Worm (Caenorhabditis elegans) whole organism, late embryonic: ENCODE data around the gene R02E12.5.
A peak's percentile ranks its signal among the peaks of the same experiment; 100 is the strongest.

Experiments
- C08G9.2 ChIP-seq: sonication (generic microtip); optimal IDR thresholded peaks from 2 replicates; lab custom pipeline; 2016; ENCODE audit warnings: mild to moderate bottlenecking, missing genetic modification characterization, moderate library complexity, missing compliant biosample characterization
- C38D4.7 ChIP-seq: fragments of 200-800 bp; sonication (Bioruptor generic); optimal IDR thresholded peaks from 2 replicates; lab custom pipeline; 2018; ENCODE audit warnings: mild to moderate bottlenecking, missing genetic modification characterization, moderate library complexity, missing compliant biosample characterization
- F13H6.1 ChIP-seq: sonication (generic microtip); optimal IDR thresholded peaks from 2 replicates; lab custom pipeline; 2016; ENCODE audit warnings: missing genetic modification characterization, missing compliant biosample characterization
- K02D7.2 ChIP-seq: sonication (generic microtip); optimal IDR thresholded peaks from 2 replicates; lab custom pipeline; 2017; ENCODE audit warnings: mild to moderate bottlenecking, missing genetic modification characterization, missing compliant biosample characterization
- K09A11.1 ChIP-seq: sonication (generic microtip); optimal IDR thresholded peaks from 2 replicates; lab custom pipeline; 2017; ENCODE audit warnings: antibody characterized with exemption, mild to moderate bottlenecking, missing genetic modification characterization, missing compliant biosample characterization; ENCODE audit not compliant: insufficient read depth
- T23F11.4 ChIP-seq: fragments of 200-800 bp; sonication (Bioruptor generic); optimal IDR thresholded peaks from 2 replicates; lab custom pipeline; 2018; ENCODE audit warnings: mild to moderate bottlenecking, missing genetic modification characterization, missing compliant biosample characterization
- ama-1 ChIP-seq: fragments of 150-350 bp; optimal IDR thresholded peaks from 2 replicates; lab custom pipeline; 2014
- ceh-14 ChIP-seq: sonication (generic microtip); optimal IDR thresholded peaks from 2 replicates; lab custom pipeline; 2016; ENCODE audit warnings: missing genotype, missing genetic modification characterization, missing compliant biosample characterization
- ceh-19 ChIP-seq: fragments of 200-800 bp; sonication (Bioruptor generic); optimal IDR thresholded peaks from 2 replicates; lab custom pipeline; 2018; ENCODE audit warnings: mild to moderate bottlenecking, missing genetic modification characterization, missing compliant biosample characterization
- ceh-2 ChIP-seq: sonication (generic microtip); optimal IDR thresholded peaks from 2 replicates; lab custom pipeline; 2016; ENCODE audit warnings: missing genotype, missing genetic modification characterization, missing compliant biosample characterization
- ceh-22 ChIP-seq: sonication (generic microtip); optimal IDR thresholded peaks from 2 replicates; lab custom pipeline; 2017; ENCODE audit warnings: missing biosample characterization, missing genetic modification characterization
- ceh-24 ChIP-seq: sonication (generic microtip); optimal IDR thresholded peaks from 2 replicates; lab custom pipeline; 2016; ENCODE audit warnings: mild to moderate bottlenecking, missing genetic modification characterization, missing compliant biosample characterization
- ceh-31 ChIP-seq: sonication (generic microtip); optimal IDR thresholded peaks from 2 replicates; lab custom pipeline; 2016; ENCODE audit warnings: missing genetic modification characterization, missing compliant biosample characterization
- ceh-34 ChIP-seq: sonication (generic microtip); optimal IDR thresholded peaks from 2 replicates; lab custom pipeline; 2016; ENCODE audit warnings: mild to moderate bottlenecking, missing genetic modification characterization, missing compliant biosample characterization
- ceh-45 ChIP-seq: fragments of 200-800 bp; sonication (Bioruptor generic); IDR thresholded peaks from 2 replicates; pipeline ENCODE4 v1.3.6; 2022; ENCODE audit warnings: missing genetic modification reagents, missing genetic modification characterization, missing compliant biosample characterization
- ceh-6 ChIP-seq: fragments of 200-800 bp; sonication (Bioruptor generic); optimal IDR thresholded peaks from 2 replicates; lab custom pipeline; 2018; ENCODE audit warnings: mild to moderate bottlenecking, missing genetic modification characterization, missing compliant biosample characterization
- ceh-9 ChIP-seq: sonication (generic microtip); optimal IDR thresholded peaks from 2 replicates; lab custom pipeline; 2016; ENCODE audit warnings: mild to moderate bottlenecking, missing genetic modification characterization, inconsistent platforms, missing compliant biosample characterization
- che-1 ChIP-seq: sonication (generic microtip); optimal IDR thresholded peaks from 2 replicates; lab custom pipeline; 2016; ENCODE audit warnings: mild to moderate bottlenecking, missing genetic modification characterization, missing compliant biosample characterization
- dmd-4 ChIP-seq: sonication (generic microtip); optimal IDR thresholded peaks from 2 replicates; lab custom pipeline; 2016; ENCODE audit warnings: borderline replicate concordance, missing genetic modification characterization, missing compliant biosample characterization
- dve-1 ChIP-seq: sonication (generic microtip); optimal IDR thresholded peaks from 2 replicates; lab custom pipeline; 2017; ENCODE audit warnings: antibody characterized with exemption, mild to moderate bottlenecking, missing genetic modification characterization, missing compliant biosample characterization
- elt-2 ChIP-seq: sonication (generic microtip); optimal IDR thresholded peaks from 2 replicates; lab custom pipeline; 2016; ENCODE audit warnings: missing genetic modification reagents, missing genetic modification characterization, missing compliant biosample characterization
- elt-4 ChIP-seq: sonication (generic microtip); optimal IDR thresholded peaks from 2 replicates; lab custom pipeline; 2016; ENCODE audit warnings: missing genetic modification characterization, missing compliant biosample characterization
- ets-4 ChIP-seq: sonication (generic microtip); optimal IDR thresholded peaks from 2 replicates; lab custom pipeline; 2016; ENCODE audit warnings: missing genetic modification characterization, missing compliant biosample characterization
- eyg-1 ChIP-seq: sonication (generic microtip); optimal IDR thresholded peaks from 2 replicates; lab custom pipeline; 2016; ENCODE audit warnings: missing genotype, missing genetic modification characterization, missing compliant biosample characterization
- fax-1 ChIP-seq: sonication (generic microtip); optimal IDR thresholded peaks from 2 replicates; lab custom pipeline; 2016; ENCODE audit warnings: missing genotype, missing genetic modification characterization, missing compliant biosample characterization
- fkh-10 ChIP-seq: fragments of 150-350 bp; optimal IDR thresholded peaks from 2 replicates; lab custom pipeline; 2014; ENCODE audit warnings: missing biosample characterization, missing genetic modification reagents, missing genetic modification characterization
- hlh-13 ChIP-seq: fragments of 200-800 bp; sonication (Bioruptor generic); optimal IDR thresholded peaks from 2 replicates; lab custom pipeline; 2018; ENCODE audit warnings: mild to moderate bottlenecking, missing genetic modification characterization, missing compliant biosample characterization
- hlh-15 ChIP-seq: sonication (generic microtip); optimal IDR thresholded peaks from 2 replicates; lab custom pipeline; 2016; ENCODE audit warnings: missing genetic modification characterization, missing compliant biosample characterization
- hlh-30 ChIP-seq: sonication (generic microtip); optimal IDR thresholded peaks from 2 replicates; lab custom pipeline; 2017; ENCODE audit warnings: antibody characterized with exemption, missing genetic modification characterization, missing compliant biosample characterization; ENCODE audit not compliant: insufficient read depth
- hlh-6 ChIP-seq: sonication (generic microtip); optimal IDR thresholded peaks from 2 replicates; lab custom pipeline; 2016; ENCODE audit warnings: missing genotype, missing genetic modification characterization, missing compliant biosample characterization
- hlh-8 ChIP-seq: sonication (generic microtip); optimal IDR thresholded peaks from 2 replicates; lab custom pipeline; 2016; ENCODE audit warnings: missing genotype, missing genetic modification characterization, missing compliant biosample characterization
- lim-6 ChIP-seq: sonication (generic microtip); optimal IDR thresholded peaks from 2 replicates; lab custom pipeline; 2016; ENCODE audit warnings: missing genetic modification characterization, missing compliant biosample characterization
- madf-2 ChIP-seq: sonication (generic microtip); optimal IDR thresholded peaks from 2 replicates; lab custom pipeline; 2017; ENCODE audit warnings: missing genetic modification characterization, missing compliant biosample characterization
- mec-3 ChIP-seq: sonication (generic microtip); optimal IDR thresholded peaks from 2 replicates; lab custom pipeline; 2016; ENCODE audit warnings: borderline replicate concordance, missing genetic modification characterization, missing compliant biosample characterization
- nhr-11 ChIP-seq: fragments of 150-350 bp; optimal IDR thresholded peaks from 2 replicates; lab custom pipeline; 2014; ENCODE audit warnings: missing biosample characterization, missing genetic modification characterization
- odd-2 ChIP-seq: sonication (generic microtip); optimal IDR thresholded peaks from 2 replicates; lab custom pipeline; 2017; ENCODE audit warnings: antibody characterized with exemption, mild to moderate bottlenecking, missing genetic modification characterization, missing compliant biosample characterization
- pat-9 ChIP-seq: fragments of 200-800 bp; sonication (Bioruptor generic); optimal IDR thresholded peaks from 2 replicates; lab custom pipeline; 2018; ENCODE audit warnings: mild to moderate bottlenecking, missing genetic modification characterization, moderate library complexity, missing compliant biosample characterization
- pha-2 ChIP-seq: sonication (generic microtip); optimal IDR thresholded peaks from 2 replicates; lab custom pipeline; 2017; ENCODE audit warnings: mild to moderate bottlenecking, missing genetic modification characterization, missing compliant biosample characterization
- pqm-1 ChIP-seq: sonication (generic microtip); optimal IDR thresholded peaks from 2 replicates; lab custom pipeline; 2016; ENCODE audit warnings: missing genetic modification characterization, missing compliant biosample characterization
- pros-1 ChIP-seq: fragments of 150-350 bp; optimal IDR thresholded peaks from 2 replicates; lab custom pipeline; 2014; ENCODE audit warnings: missing biosample characterization, missing genetic modification reagents, missing genetic modification characterization
- ref-2 ChIP-seq: sonication (generic microtip); optimal IDR thresholded peaks from 2 replicates; lab custom pipeline; 2016; ENCODE audit warnings: missing genetic modification characterization, missing compliant biosample characterization
- rnt-1 ChIP-seq: sonication (generic microtip); optimal IDR thresholded peaks from 2 replicates; lab custom pipeline; 2016; ENCODE audit warnings: missing genetic modification characterization, missing compliant biosample characterization
- sox-2 ChIP-seq: fragments of 200-800 bp; sonication (Bioruptor generic); IDR thresholded peaks from 2 replicates; pipeline ENCODE4 v1.3.6; 2022; ENCODE audit warnings: missing genetic modification reagents, missing genetic modification characterization, missing compliant biosample characterization
- sox-4 ChIP-seq: sonication (generic microtip); optimal IDR thresholded peaks from 2 replicates; lab custom pipeline; 2017; ENCODE audit warnings: mild to moderate bottlenecking, missing genetic modification characterization, inconsistent platforms, missing compliant biosample characterization
- syd-9 ChIP-seq: sonication (generic microtip); optimal IDR thresholded peaks from 2 replicates; lab custom pipeline; 2016; ENCODE audit warnings: mild to moderate bottlenecking, missing genetic modification characterization, moderate library complexity, missing compliant biosample characterization
- tbx-7 ChIP-seq: sonication (generic microtip); optimal IDR thresholded peaks from 2 replicates; lab custom pipeline; 2016; ENCODE audit warnings: missing genotype, missing genetic modification characterization, missing compliant biosample characterization
- unc-3 ChIP-seq, 2 experiments: fragments of 200-800 bp in 1 of 2; sonication (Bioruptor generic) in 1 of 2; sonication (generic microtip) in 1 of 2; conservative IDR thresholded peaks in 1 of 2; optimal IDR thresholded peaks in 1 of 2; 2 replicates each; pipeline versions ENCODE4 v1.3.6 to Lab custom; 2016 to 2022; ENCODE audit warnings: missing compliant biosample characterization in 2 of 2, missing genetic modification characterization in 2 of 2, missing genetic modification reagents in 1 of 2
- unc-42 ChIP-seq: sonication (generic microtip); optimal IDR thresholded peaks from 2 replicates; lab custom pipeline; 2016; ENCODE audit warnings: missing genotype, missing genetic modification characterization, missing compliant biosample characterization
- unc-55 ChIP-seq: sonication (generic microtip); optimal IDR thresholded peaks from 2 replicates; lab custom pipeline; 2017; ENCODE audit warnings: missing biosample characterization, missing genetic modification reagents, missing genetic modification characterization
- unc-86 ChIP-seq: sonication (generic microtip); optimal IDR thresholded peaks from 2 replicates; lab custom pipeline; 2016; ENCODE audit warnings: missing genetic modification characterization, missing compliant biosample characterization
- zip-5 ChIP-seq: sonication (generic microtip); optimal IDR thresholded peaks from 2 replicates; lab custom pipeline; 2016; ENCODE audit warnings: missing genetic modification characterization, missing compliant biosample characterization
- ztf-16 ChIP-seq: sonication (generic microtip); optimal IDR thresholded peaks from 2 replicates; lab custom pipeline; 2017; ENCODE audit warnings: missing genetic modification characterization, missing compliant biosample characterization

The R02E12.5 gene

DNA sequence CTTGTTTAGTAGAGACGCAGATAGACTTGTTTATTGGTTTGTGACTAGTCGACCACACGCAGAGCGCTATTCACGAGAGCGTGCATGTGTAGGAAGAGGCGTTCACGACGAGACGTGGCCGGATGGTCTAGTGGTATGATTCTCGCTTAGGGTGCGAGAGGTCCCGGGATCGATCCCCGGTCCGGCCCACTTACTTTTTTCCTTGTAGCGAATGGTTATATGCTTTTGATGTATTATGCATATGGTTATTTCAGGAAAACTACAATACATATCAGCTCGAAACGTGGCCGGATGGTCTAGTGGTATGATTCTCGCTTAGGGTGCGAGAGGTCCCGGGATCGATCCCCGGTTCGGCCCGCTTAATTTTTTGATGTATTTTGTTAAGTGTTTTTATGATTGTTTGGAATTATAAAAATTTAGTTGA, 27.1 kb upstream of the R02E12.5 start:
- TF ChIP-seq elt-2, result peak; percentile 91
- TF ChIP-seq ceh-31, result peak; percentile 72
- TF ChIP-seq ztf-16 (tag; lab: Kevin White, UChicago), result peak; percentile 58
- TF ChIP-seq dve-1, result peak; percentile 73
- TF ChIP-seq che-1 (tag; lab: Kevin White, UChicago), result peak; percentile 81
- TF ChIP-seq F13H6.1 (tag; lab: Kevin White, UChicago), result peak; percentile 19
- peak; percentile 81 for TF ChIP-seq C08G9.2 (tag; lab: Kevin White, UChicago)
- TF ChIP-seq syd-9, result peak; percentile 77
- TF ChIP-seq sox-2, result peak; percentile 84
- no peak for TF ChIP-seq hlh-15 (tag; lab: Kevin White, UChicago)
- TF ChIP-seq unc-55 (GFP tag; lab: Kevin White, UChicago), result no peak
- TF ChIP-seq ceh-24 (tag; lab: Kevin White, UChicago), result no peak
- peak; percentile 89 for TF ChIP-seq hlh-6 (tag; lab: Kevin White, UChicago)
- TF ChIP-seq K02D7.2 (tag; lab: Kevin White, UChicago), result peak; percentile 64
- TF ChIP-seq hlh-30 (tag; lab: Kevin White, UChicago), result peak; percentile 49
- TF ChIP-seq pat-9 (tag; lab: Kevin White, UChicago), result peak; percentile 84
- peak; percentile 76 for TF ChIP-seq ceh-34 (tag; lab: Kevin White, UChicago)
- TF ChIP-seq fax-1 (tag; lab: Kevin White, UChicago), result peak; percentile 56
- peak; percentile 79 for TF ChIP-seq C38D4.7
- peak; percentile 64 for TF ChIP-seq unc-3 (GFP tag; conservative IDR thresholded peaks at IDR 0.05; lab: Robert Waterston, UW)
- no peak for TF ChIP-seq unc-3 (tag; optimal IDR thresholded peaks at IDR 0.05; lab: Kevin White, UChicago)
- TF ChIP-seq pha-2, result peak; percentile 81
- peak; percentile 3 for TF ChIP-seq ceh-9
- TF ChIP-seq eyg-1 (tag; lab: Kevin White, UChicago), result peak; percentile 50
- TF ChIP-seq zip-5, result peak; percentile 65
- peak; percentile 55 for TF ChIP-seq unc-42 (tag; lab: Kevin White, UChicago)
- TF ChIP-seq T23F11.4 (GFP tag; lab: Kevin White, UChicago), result peak; percentile 80
- peak; percentile 78 for TF ChIP-seq hlh-13 (GFP tag; lab: Kevin White, UChicago)
- peak; percentile 73 for TF ChIP-seq ceh-19 (GFP tag; lab: Kevin White, UChicago)
- TF ChIP-seq K09A11.1 (tag; lab: Kevin White, UChicago), result peak; percentile 84
- peak; percentile 84 for TF ChIP-seq sox-4 (tag; lab: Kevin White, UChicago)
- TF ChIP-seq ceh-22 (tag; lab: Kevin White, UChicago), result peak; percentile 24
- TF ChIP-seq elt-4, result no peak
- TF ChIP-seq mec-3 (tag; lab: Kevin White, UChicago), result no peak
- TF ChIP-seq hlh-8 (tag; lab: Kevin White, UChicago), result peak; percentile 56
- peak; percentile 44 for TF ChIP-seq odd-2 (tag; lab: Kevin White, UChicago)
- no peak for TF ChIP-seq nhr-11 (tag; lab: Kevin White, UChicago)
- TF ChIP-seq pros-1 (tag; lab: Kevin White, UChicago), result peak; percentile 59
- peak; percentile 67 for TF ChIP-seq ceh-2
- TF ChIP-seq madf-2 (tag; lab: Kevin White, UChicago), result peak; percentile 79
- TF ChIP-seq rnt-1 (tag; lab: Kevin White, UChicago), result peak; percentile 40
- TF ChIP-seq ceh-14 (tag; lab: Kevin White, UChicago), result no peak
- TF ChIP-seq lim-6 (tag; lab: Kevin White, UChicago), result no peak
- no peak for TF ChIP-seq ets-4 (tag; lab: Kevin White, UChicago)
- peak; percentile 76 for TF ChIP-seq dmd-4
- TF ChIP-seq tbx-7 (tag; lab: Kevin White, UChicago), result peak; percentile 41
- peak; percentile 63 for TF ChIP-seq pqm-1 (tag; lab: Kevin White, UChicago)
- no peak for TF ChIP-seq fkh-10
- no peak for TF ChIP-seq ama-1 (lab: Kevin White, UChicago)
- peak; percentile 80 for TF ChIP-seq unc-86 (tag; lab: Kevin White, UChicago)
- peak; percentile 74; the same call in 1 of the 2 replicates for TF ChIP-seq ceh-45 (GFP tag; lab: Robert Waterston, UW)
- TF ChIP-seq ref-2 (tag; lab: Kevin White, UChicago), result peak; percentile 88
- TF ChIP-seq ceh-6 (GFP tag; lab: Kevin White, UChicago), result peak; percentile 88
